Worm (Caenorhabditis elegans): ENCODE data around the gene zig-5.

DNA sequence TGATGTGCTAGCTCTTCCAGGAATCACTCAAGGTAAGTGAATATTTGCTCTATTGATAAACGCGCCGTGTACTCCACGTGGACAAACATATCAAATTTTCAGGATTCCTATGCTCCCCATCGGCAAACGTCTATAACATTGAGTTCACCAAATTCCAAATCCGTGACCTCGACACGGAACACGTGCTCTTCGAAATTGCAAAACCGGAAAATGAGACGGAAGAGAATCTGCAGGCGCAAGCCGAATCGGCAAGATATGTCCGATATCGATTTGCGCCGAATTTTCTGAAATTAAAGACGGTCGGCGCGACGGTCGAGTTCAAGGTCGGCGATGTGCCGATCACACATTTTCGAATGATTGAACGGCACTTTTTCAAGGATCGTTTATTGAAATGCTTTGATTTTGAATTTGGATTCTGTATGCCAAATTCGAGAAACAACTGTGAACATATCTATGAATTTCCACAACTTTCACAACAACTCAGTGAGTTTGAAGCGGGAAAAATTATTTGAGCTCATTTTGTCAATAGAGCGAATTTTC, 45.6 kb downstream of the zig-5 start:
- TF ChIP-seq dmd-4 (tag; optimal IDR thresholded peaks at IDR 0.05; ENCODE audit: borderline replicate concordance) = no peak
- no peak for TF ChIP-seq tbx-7 (tag; optimal IDR thresholded peaks at IDR 0.05)
- no peak for TF ChIP-seq elt-2 (tag; optimal IDR thresholded peaks at IDR 0.05)
- no peak for TF ChIP-seq pha-4 (tag; optimal IDR thresholded peaks at IDR 0.05)
- no peak for TF ChIP-seq Y22D7AL.16 (tag; optimal IDR thresholded peaks at IDR 0.05)
- no peak for TF ChIP-seq ceh-24 (tag; optimal IDR thresholded peaks at IDR 0.05)
- no peak for TF ChIP-seq unc-55 (GFP tag; optimal IDR thresholded peaks at IDR 0.05)
- no peak for TF ChIP-seq dve-1 (tag; optimal IDR thresholded peaks at IDR 0.05)
- TF ChIP-seq tbx-2 (tag; optimal IDR thresholded peaks at IDR 0.05) = no peak
- no peak for TF ChIP-seq sox-4 (tag; optimal IDR thresholded peaks at IDR 0.05)
- TF ChIP-seq eyg-1 (tag; optimal IDR thresholded peaks at IDR 0.05) = no peak
- no peak for TF ChIP-seq sox-2 (GFP tag; IDR thresholded peaks at IDR 0.05)
- TF ChIP-seq ama-1 (optimal IDR thresholded peaks at IDR 0.05) = no peak

Data from whole organism, late embryonic.